Worm (Caenorhabditis elegans) whole organism, late embryonic: ENCODE results near the gene helq-1.

Experiments
- F13H6.1 ChIP-seq: sonication (generic microtip); optimal IDR thresholded peaks from 2 replicates; lab custom pipeline; 2016; ENCODE audit warnings: missing genetic modification characterization, missing compliant biosample characterization
- K09A11.1 ChIP-seq: sonication (generic microtip); optimal IDR thresholded peaks from 2 replicates; lab custom pipeline; 2017; ENCODE audit warnings: antibody characterized with exemption, mild to moderate bottlenecking, missing genetic modification characterization, missing compliant biosample characterization; ENCODE audit not compliant: insufficient read depth
- ceh-14 ChIP-seq: sonication (generic microtip); optimal IDR thresholded peaks from 2 replicates; lab custom pipeline; 2016; ENCODE audit warnings: missing genotype, missing genetic modification characterization, missing compliant biosample characterization
- ceh-18 ChIP-seq: sonication (generic microtip); optimal IDR thresholded peaks from 2 replicates; lab custom pipeline; 2016; ENCODE audit warnings: missing genetic modification characterization, missing compliant biosample characterization
- ceh-19 ChIP-seq: fragments of 200-800 bp; sonication (Bioruptor generic); optimal IDR thresholded peaks from 2 replicates; lab custom pipeline; 2018; ENCODE audit warnings: mild to moderate bottlenecking, missing genetic modification characterization, missing compliant biosample characterization
- ceh-2 ChIP-seq: sonication (generic microtip); optimal IDR thresholded peaks from 2 replicates; lab custom pipeline; 2016; ENCODE audit warnings: missing genotype, missing genetic modification characterization, missing compliant biosample characterization
- ceh-22 ChIP-seq: sonication (generic microtip); optimal IDR thresholded peaks from 2 replicates; lab custom pipeline; 2017; ENCODE audit warnings: missing biosample characterization, missing genetic modification characterization
- ceh-30 ChIP-seq: fragments of 150-350 bp; optimal IDR thresholded peaks from 2 replicates; lab custom pipeline; 2014; ENCODE audit warnings: missing biosample characterization, missing genetic modification characterization
- ceh-31 ChIP-seq: sonication (generic microtip); optimal IDR thresholded peaks from 2 replicates; lab custom pipeline; 2016; ENCODE audit warnings: missing genetic modification characterization, missing compliant biosample characterization
- ceh-34 ChIP-seq: sonication (generic microtip); optimal IDR thresholded peaks from 2 replicates; lab custom pipeline; 2016; ENCODE audit warnings: mild to moderate bottlenecking, missing genetic modification characterization, missing compliant biosample characterization
- ceh-48 ChIP-seq: sonication (generic microtip); optimal IDR thresholded peaks from 2 replicates; lab custom pipeline; 2016; ENCODE audit warnings: missing genetic modification characterization, inconsistent platforms, missing compliant biosample characterization
- ceh-9 ChIP-seq: sonication (generic microtip); optimal IDR thresholded peaks from 2 replicates; lab custom pipeline; 2016; ENCODE audit warnings: mild to moderate bottlenecking, missing genetic modification characterization, inconsistent platforms, missing compliant biosample characterization
- che-1 ChIP-seq: sonication (generic microtip); optimal IDR thresholded peaks from 2 replicates; lab custom pipeline; 2016; ENCODE audit warnings: mild to moderate bottlenecking, missing genetic modification characterization, missing compliant biosample characterization
- dmd-4 ChIP-seq: sonication (generic microtip); optimal IDR thresholded peaks from 2 replicates; lab custom pipeline; 2016; ENCODE audit warnings: borderline replicate concordance, missing genetic modification characterization, missing compliant biosample characterization
- dve-1 ChIP-seq: sonication (generic microtip); optimal IDR thresholded peaks from 2 replicates; lab custom pipeline; 2017; ENCODE audit warnings: antibody characterized with exemption, mild to moderate bottlenecking, missing genetic modification characterization, missing compliant biosample characterization
- elt-2 ChIP-seq: sonication (generic microtip); optimal IDR thresholded peaks from 2 replicates; lab custom pipeline; 2016; ENCODE audit warnings: missing genetic modification reagents, missing genetic modification characterization, missing compliant biosample characterization
- elt-4 ChIP-seq: sonication (generic microtip); optimal IDR thresholded peaks from 2 replicates; lab custom pipeline; 2016; ENCODE audit warnings: missing genetic modification characterization, missing compliant biosample characterization
- ets-4 ChIP-seq: sonication (generic microtip); optimal IDR thresholded peaks from 2 replicates; lab custom pipeline; 2016; ENCODE audit warnings: missing genetic modification characterization, missing compliant biosample characterization
- eyg-1 ChIP-seq: sonication (generic microtip); optimal IDR thresholded peaks from 2 replicates; lab custom pipeline; 2016; ENCODE audit warnings: missing genotype, missing genetic modification characterization, missing compliant biosample characterization
- fkh-10 ChIP-seq: fragments of 150-350 bp; optimal IDR thresholded peaks from 2 replicates; lab custom pipeline; 2014; ENCODE audit warnings: missing biosample characterization, missing genetic modification reagents, missing genetic modification characterization
- hlh-15 ChIP-seq: sonication (generic microtip); optimal IDR thresholded peaks from 2 replicates; lab custom pipeline; 2016; ENCODE audit warnings: missing genetic modification characterization, missing compliant biosample characterization
- hlh-30 ChIP-seq: sonication (generic microtip); optimal IDR thresholded peaks from 2 replicates; lab custom pipeline; 2017; ENCODE audit warnings: antibody characterized with exemption, missing genetic modification characterization, missing compliant biosample characterization; ENCODE audit not compliant: insufficient read depth
- hlh-8 ChIP-seq: sonication (generic microtip); optimal IDR thresholded peaks from 2 replicates; lab custom pipeline; 2016; ENCODE audit warnings: missing genotype, missing genetic modification characterization, missing compliant biosample characterization
- mec-3 ChIP-seq: sonication (generic microtip); optimal IDR thresholded peaks from 2 replicates; lab custom pipeline; 2016; ENCODE audit warnings: borderline replicate concordance, missing genetic modification characterization, missing compliant biosample characterization
- nfya-1 ChIP-seq: sonication (generic microtip); optimal IDR thresholded peaks from 2 replicates; lab custom pipeline; 2017; ENCODE audit warnings: missing genetic modification characterization, mild to moderate bottlenecking, missing compliant biosample characterization, antibody characterized with exemption, moderate library complexity
- odd-2 ChIP-seq: sonication (generic microtip); optimal IDR thresholded peaks from 2 replicates; lab custom pipeline; 2017; ENCODE audit warnings: antibody characterized with exemption, mild to moderate bottlenecking, missing genetic modification characterization, missing compliant biosample characterization
- pat-9 ChIP-seq: fragments of 200-800 bp; sonication (Bioruptor generic); optimal IDR thresholded peaks from 2 replicates; lab custom pipeline; 2018; ENCODE audit warnings: mild to moderate bottlenecking, missing genetic modification characterization, moderate library complexity, missing compliant biosample characterization
- pha-2 ChIP-seq: sonication (generic microtip); optimal IDR thresholded peaks from 2 replicates; lab custom pipeline; 2017; ENCODE audit warnings: mild to moderate bottlenecking, missing genetic modification characterization, missing compliant biosample characterization
- pha-4 ChIP-seq: fragments of 150-350 bp; optimal IDR thresholded peaks from 2 replicates; lab custom pipeline; 2018; ENCODE audit warnings: missing biosample characterization, missing genetic modification reagents, missing genetic modification characterization
- pqm-1 ChIP-seq: sonication (generic microtip); optimal IDR thresholded peaks from 2 replicates; lab custom pipeline; 2016; ENCODE audit warnings: missing genetic modification characterization, missing compliant biosample characterization
- pros-1 ChIP-seq: fragments of 150-350 bp; optimal IDR thresholded peaks from 2 replicates; lab custom pipeline; 2014; ENCODE audit warnings: missing biosample characterization, missing genetic modification reagents, missing genetic modification characterization
- ref-2 ChIP-seq: sonication (generic microtip); optimal IDR thresholded peaks from 2 replicates; lab custom pipeline; 2016; ENCODE audit warnings: missing genetic modification characterization, missing compliant biosample characterization
- rnt-1 ChIP-seq: sonication (generic microtip); optimal IDR thresholded peaks from 2 replicates; lab custom pipeline; 2016; ENCODE audit warnings: missing genetic modification characterization, missing compliant biosample characterization
- sdc-2 ChIP-seq: sonication (generic microtip); optimal IDR thresholded peaks from 2 replicates; lab custom pipeline; 2016; ENCODE audit warnings: missing genotype, missing genetic modification characterization, missing compliant biosample characterization
- syd-9 ChIP-seq: sonication (generic microtip); optimal IDR thresholded peaks from 2 replicates; lab custom pipeline; 2016; ENCODE audit warnings: mild to moderate bottlenecking, missing genetic modification characterization, moderate library complexity, missing compliant biosample characterization
- tbx-2 ChIP-seq: sonication (generic microtip); optimal IDR thresholded peaks from 2 replicates; lab custom pipeline; 2016; ENCODE audit warnings: missing genetic modification characterization, missing compliant biosample characterization
- ttx-3 ChIP-seq: sonication (generic microtip); optimal IDR thresholded peaks from 2 replicates; lab custom pipeline; 2016; ENCODE audit warnings: missing genetic modification reagents, missing genetic modification characterization, missing compliant biosample characterization
- unc-42 ChIP-seq: sonication (generic microtip); optimal IDR thresholded peaks from 2 replicates; lab custom pipeline; 2016; ENCODE audit warnings: missing genotype, missing genetic modification characterization, missing compliant biosample characterization
- unc-55 ChIP-seq: sonication (generic microtip); optimal IDR thresholded peaks from 2 replicates; lab custom pipeline; 2017; ENCODE audit warnings: missing biosample characterization, missing genetic modification reagents, missing genetic modification characterization
- ztf-16 ChIP-seq: sonication (generic microtip); optimal IDR thresholded peaks from 2 replicates; lab custom pipeline; 2017; ENCODE audit warnings: missing genetic modification characterization, missing compliant biosample characterization

helq-1 gene

DNA sequence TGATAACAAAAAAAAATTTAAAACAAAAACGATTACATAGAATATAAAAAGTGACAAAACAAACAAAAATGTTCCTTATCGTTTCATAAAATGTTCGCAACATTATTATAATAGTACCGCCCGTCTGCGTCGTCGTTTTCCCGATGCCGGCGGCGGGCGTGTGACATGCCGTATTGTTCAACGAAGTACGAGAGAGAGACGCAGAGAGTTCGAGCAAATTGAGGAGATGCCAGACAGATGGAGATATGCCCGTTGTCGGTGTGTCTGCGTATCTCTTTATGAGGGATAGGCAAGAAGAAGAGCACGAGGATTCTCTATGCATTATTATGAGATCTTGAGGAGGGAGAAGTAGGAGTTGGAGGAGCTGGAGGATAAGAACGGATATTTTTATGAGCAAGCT lies 36.8 kb upstream of the helq-1 start:
- TF ChIP-seq ceh-2 (tag; lab: Kevin White, UChicago): peak; percentile 43
- peak; percentile 96 for TF ChIP-seq unc-55 (GFP tag; lab: Kevin White, UChicago)
- peak; percentile 68 for TF ChIP-seq elt-2 (tag; lab: Kevin White, UChicago)
- peak; percentile 74 for TF ChIP-seq pros-1 (tag; lab: Kevin White, UChicago)
- TF ChIP-seq K09A11.1 (tag; lab: Kevin White, UChicago): peak; percentile 36
- TF ChIP-seq hlh-30 (tag; lab: Kevin White, UChicago): peak; percentile 96
- TF ChIP-seq ceh-48: peak; percentile 17
- peak; percentile 53 for TF ChIP-seq ets-4
- TF ChIP-seq ztf-16 (tag; lab: Kevin White, UChicago): no peak
- peak; percentile 29 for TF ChIP-seq ceh-30 (tag; lab: Kevin White, UChicago)
- peak; percentile 49 for TF ChIP-seq rnt-1
- peak; percentile 71 for TF ChIP-seq ceh-34 (tag; lab: Kevin White, UChicago)
- TF ChIP-seq nfya-1 (tag; lab: Kevin White, UChicago): peak; percentile 85
- TF ChIP-seq syd-9 (tag; lab: Kevin White, UChicago): no peak
- TF ChIP-seq F13H6.1 (tag; lab: Kevin White, UChicago): peak; percentile 4
- no peak for TF ChIP-seq fkh-10 (GFP tag; lab: Kevin White, UChicago)
- TF ChIP-seq che-1: no peak
- peak; percentile 88 for TF ChIP-seq ceh-18 (tag; lab: Kevin White, UChicago)
- peak; percentile 62 for TF ChIP-seq tbx-2 (tag; lab: Kevin White, UChicago)
- TF ChIP-seq unc-42 (tag; lab: Kevin White, UChicago): peak; percentile 71
- TF ChIP-seq pqm-1: peak; percentile 48
- TF ChIP-seq ref-2 (tag; lab: Kevin White, UChicago): peak; percentile 54
- TF ChIP-seq pat-9 (tag; lab: Kevin White, UChicago): no peak
- TF ChIP-seq hlh-8 (tag; lab: Kevin White, UChicago): peak; percentile 32
- TF ChIP-seq ceh-31 (tag; lab: Kevin White, UChicago): peak; percentile 79
- TF ChIP-seq elt-4 (tag; lab: Kevin White, UChicago): no peak
- TF ChIP-seq dve-1 (tag; lab: Kevin White, UChicago): peak; percentile 69

ce11 chrIII:620204-620718 lies 33.4 kb upstream of the helq-1 start, which contains the start of gene T19C3.4:
TSS of gene T19C3.4 (minus strand) at chrIII:620254.
- no peak for TF ChIP-seq ztf-16 (tag; lab: Kevin White, UChicago)
- TF ChIP-seq rnt-1: no peak
- TF ChIP-seq ceh-9 (tag; lab: Kevin White, UChicago): no peak
- TF ChIP-seq pha-2 (tag; lab: Kevin White, UChicago): no peak
- no peak for TF ChIP-seq ceh-48
- TF ChIP-seq syd-9 (tag; lab: Kevin White, UChicago): no peak
- no peak for TF ChIP-seq ceh-22 (tag; lab: Kevin White, UChicago)
- no peak for TF ChIP-seq pha-4 (tag; lab: Kevin White, UChicago)
- no peak for TF ChIP-seq ttx-3
- no peak for TF ChIP-seq ceh-19 (GFP tag; lab: Kevin White, UChicago)
- TF ChIP-seq eyg-1 (tag; lab: Kevin White, UChicago): no peak
- TF ChIP-seq fkh-10 (GFP tag; lab: Kevin White, UChicago): no peak
- TF ChIP-seq mec-3 (tag; lab: Kevin White, UChicago): no peak
- no peak for TF ChIP-seq hlh-15 (tag; lab: Kevin White, UChicago)
- TF ChIP-seq unc-55 (GFP tag; lab: Kevin White, UChicago): no peak

DNA sequence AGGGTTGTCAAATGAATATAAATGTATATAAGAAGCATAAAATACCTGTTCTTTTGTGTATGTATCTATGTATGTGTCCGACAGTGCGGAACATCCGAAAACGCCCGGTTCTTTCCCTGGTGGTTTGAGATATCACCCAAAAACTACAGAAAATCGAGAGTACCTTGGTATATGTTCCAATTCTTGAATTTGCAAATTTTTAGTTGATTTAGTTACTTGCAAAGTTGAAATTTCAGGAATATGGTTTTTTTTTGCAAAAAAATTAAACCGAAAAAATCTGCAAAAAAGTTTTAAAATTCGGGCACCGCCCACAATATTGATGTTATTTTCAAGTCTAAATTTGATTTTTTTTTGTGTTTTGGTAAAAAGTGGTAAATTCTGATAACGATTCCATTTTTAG lies 30.6 kb upstream of the helq-1 start, which contains the start of gene T19C3.2:
Gene T19C3.2 (minus strand): TSS at position 101 of the 400 bp plus-strand sequence.
- TF ChIP-seq ceh-19 (GFP tag; lab: Kevin White, UChicago): no peak
- TF ChIP-seq dmd-4: no peak
- TF ChIP-seq ceh-14: no peak
- TF ChIP-seq odd-2 (tag; lab: Kevin White, UChicago): no peak
- TF ChIP-seq pha-2 (tag; lab: Kevin White, UChicago): no peak
- TF ChIP-seq hlh-30 (tag; lab: Kevin White, UChicago): no peak
- no peak for TF ChIP-seq sdc-2 (tag; lab: Kevin White, UChicago)
- no peak for TF ChIP-seq ceh-30 (tag; lab: Kevin White, UChicago)
- TF ChIP-seq, all 69 proteins: peak for 0
